Fruit fly (Drosophila melanogaster): Measurements from ENCODE around the gene Lcp65Ag3.

DNA sequence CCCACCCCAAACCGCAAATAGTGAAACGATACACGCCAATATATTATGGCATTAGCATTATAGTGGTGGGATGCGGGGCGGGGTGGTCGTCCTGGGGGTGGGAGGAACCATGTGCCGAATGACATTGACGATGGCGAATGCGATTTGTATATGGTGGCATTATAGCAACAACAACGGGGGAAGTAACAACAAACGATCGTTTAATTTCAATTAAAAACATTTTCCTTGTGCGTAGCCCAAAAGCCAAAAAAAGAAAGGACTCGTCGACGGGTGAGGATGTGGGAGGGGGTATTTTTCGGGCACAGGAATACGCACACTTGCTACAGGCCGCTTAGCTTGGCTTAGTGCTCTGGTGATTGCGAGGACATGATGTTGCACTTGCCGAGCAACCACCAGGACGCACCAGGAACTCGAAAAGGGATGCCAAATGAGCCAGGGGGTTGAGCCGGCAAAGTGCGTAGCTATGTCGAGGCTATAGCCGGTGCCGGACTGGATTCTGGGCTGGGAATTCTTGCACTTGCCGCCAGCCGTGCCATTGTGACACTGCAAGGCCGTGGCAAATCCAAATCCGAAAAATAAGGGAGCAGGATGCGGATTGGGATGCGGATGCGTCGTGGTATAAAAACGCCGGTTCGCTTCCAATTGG lies 31.8 kb upstream of the Lcp65Ag3 start, which contains the start of gene Prdm13:
- TF ChIP-seq CG9948 (tag; optimal IDR thresholded peaks at IDR 0.05) (no peak), CG15710 (tag; optimal IDR thresholded peaks at IDR 0.05) (no peak), CG8159 (tag; optimal IDR thresholded peaks at IDR 0.05) (no peak), CG32121 (GFP tag; IDR thresholded peaks at IDR 0.05) (no peak), rn (GFP tag; IDR thresholded peaks at IDR 0.05) (no peak), Pif1A (GFP tag; optimal IDR thresholded peaks at IDR 0.05) (no peak), CG4496 (GFP tag; IDR thresholded peaks at IDR 0.05) (no peak), D1 (tag; optimal IDR thresholded peaks at IDR 0.05) (no peak), CG34367 (tag; optimal IDR thresholded peaks at IDR 0.05) (no peak), EcR (GFP tag; optimal IDR thresholded peaks at IDR 0.05) (no peak), fd96Ca (GFP tag; IDR thresholded peaks at IDR 0.05) (no peak), CG12605 (GFP tag; IDR thresholded peaks at IDR 0.05) (no peak), CG14655 (GFP tag; optimal IDR thresholded peaks at IDR 0.05) (no peak), CG10348 (GFP tag; IDR thresholded peaks at IDR 0.05) (no peak)

Data from whole organism, pupa.